Fruit fly (Drosophila melanogaster): ENCODE results near the gene Tak1.
A peak's percentile ranks its signal among the peaks of the same experiment; 100 is the strongest.

Gene Tak1

DNA sequence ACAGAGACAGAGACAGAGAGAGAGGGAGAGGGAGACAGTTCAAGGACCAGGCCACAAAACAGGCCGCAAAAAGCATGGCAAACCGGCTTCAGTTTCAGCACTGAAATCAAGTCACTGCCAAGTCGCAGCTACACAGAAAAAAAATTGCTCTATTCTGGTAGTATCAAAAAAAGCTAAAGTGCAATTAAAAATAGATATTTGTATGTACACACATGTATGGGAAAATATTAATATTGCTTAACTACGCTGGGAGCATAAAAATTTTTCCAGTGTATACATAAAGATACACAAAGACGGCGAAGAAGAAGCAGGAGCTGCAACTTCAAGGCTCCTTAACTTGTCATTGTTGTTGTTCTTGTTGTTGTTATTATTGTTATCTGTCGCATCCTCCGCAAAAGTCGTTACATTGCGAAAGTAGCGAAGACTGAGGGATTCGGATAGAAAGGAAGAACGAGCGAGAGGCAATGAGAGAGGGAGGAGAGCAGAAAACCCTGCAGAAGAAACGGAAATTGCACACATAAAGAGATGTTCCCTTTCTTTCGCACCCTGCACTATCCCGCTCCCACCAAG is 23.6 kb downstream of the Tak1 start (continued):
- no peak for TF ChIP-seq CG4360 (GFP tag; IDR thresholded peaks at IDR 0.05)
- TF ChIP-seq scrt (GFP tag; optimal IDR thresholded peaks at IDR 0.05) = no peak
- TF ChIP-seq ttk (GFP tag; IDR thresholded peaks at IDR 0.05) = 0 out of 2 replicates have a peak, but pooled peaks have one; percentile 38
- no peak for TF ChIP-seq CG11560 (tag; IDR thresholded peaks at IDR 0.05)
- no peak for TF ChIP-seq sc (optimal IDR thresholded peaks at IDR 0.05)
- no peak for TF ChIP-seq sc (GFP tag; optimal IDR thresholded peaks at IDR 0.05)
- no peak for TF ChIP-seq sisA (GFP tag; IDR thresholded peaks at IDR 0.05)
- TF ChIP-seq Atf6 (GFP tag; IDR thresholded peaks at IDR 0.05) = peak; percentile 19; the same call in 1 of the 2 replicates
- peak; percentile 9 for TF ChIP-seq CG8944 (GFP tag; optimal IDR thresholded peaks at IDR 0.05)
- no peak for TF ChIP-seq ind (GFP tag; optimal IDR thresholded peaks at IDR 0.05)
- TF ChIP-seq HmgZ (tag; optimal IDR thresholded peaks at IDR 0.05) = no peak
- TF ChIP-seq pb (GFP tag; optimal IDR thresholded peaks at IDR 0.05) = no peak
- peak; percentile 25 for TF ChIP-seq CG9727 (GFP tag; optimal IDR thresholded peaks at IDR 0.05)
- peak; percentile 32 for TF ChIP-seq ATbp (GFP tag; optimal IDR thresholded peaks at IDR 0.05)
- TF ChIP-seq CG17802 (tag; optimal IDR thresholded peaks at IDR 0.05) = no peak
- TF ChIP-seq grau (tag; optimal IDR thresholded peaks at IDR 0.05) = peak; percentile 45
- no peak for TF ChIP-seq tll (GFP tag; optimal IDR thresholded peaks at IDR 0.05)
- no peak for TF ChIP-seq Hey (tag; optimal IDR thresholded peaks at IDR 0.05)
- no peak for TF ChIP-seq CG18476 (GFP tag; optimal IDR thresholded peaks at IDR 0.05)
- no peak for TF ChIP-seq amos (GFP tag; IDR thresholded peaks at IDR 0.05; ENCODE audit: partially characterized antibody)
- TF ChIP-seq CG11085 (GFP tag; IDR thresholded peaks at IDR 0.05) = 0 out of 2 replicates have a peak, but pooled peaks have one; percentile 25
- no peak for TF ChIP-seq CG16779 (GFP tag; IDR thresholded peaks at IDR 0.05)
- no peak for TF ChIP-seq Lhr (GFP tag; optimal IDR thresholded peaks at IDR 0.05)
- peak; percentile 33 for TF ChIP-seq mam (GFP tag; optimal IDR thresholded peaks at IDR 0.05)
- no peak for TF ChIP-seq CG13894 (tag; optimal IDR thresholded peaks at IDR 0.05)
- TF ChIP-seq chn (GFP tag; optimal IDR thresholded peaks at IDR 0.05) = peak; percentile 42
- TF ChIP-seq D (optimal IDR thresholded peaks at IDR 0.05) = no peak
- no peak for TF ChIP-seq D (GFP tag; optimal IDR thresholded peaks at IDR 0.05)
- no peak for TF ChIP-seq Atf3 (GFP tag; optimal IDR thresholded peaks at IDR 0.05)
- TF ChIP-seq eyg (GFP tag; optimal IDR thresholded peaks at IDR 0.05) = no peak
- peak; percentile 44 for TF ChIP-seq lilli (GFP tag; optimal IDR thresholded peaks at IDR 0.05)
- no peak for TF ChIP-seq D19A (tag; optimal IDR thresholded peaks at IDR 0.05)
- no peak for TF ChIP-seq CG8281 (tag; optimal IDR thresholded peaks at IDR 0.05)
- no peak for TF ChIP-seq Scr (GFP tag; IDR thresholded peaks at IDR 0.05; ENCODE audit: partially characterized antibody)
- no peak for TF ChIP-seq insv (GFP tag; optimal IDR thresholded peaks at IDR 0.05)
- no peak for TF ChIP-seq CG1647 (GFP tag; optimal IDR thresholded peaks at IDR 0.05)
- TF ChIP-seq unpg (GFP tag; optimal IDR thresholded peaks at IDR 0.05) = peak; percentile 54
- TF ChIP-seq CG3726 (GFP tag; IDR thresholded peaks at IDR 0.05) = no peak
- TF ChIP-seq CG1832 (GFP tag; optimal IDR thresholded peaks at IDR 0.05) = peak; percentile 16
- TF ChIP-seq CG10366 (GFP tag; IDR thresholded peaks at IDR 0.05) = no peak
- no peak for TF ChIP-seq CG7745 (tag; optimal IDR thresholded peaks at IDR 0.05)
- TF ChIP-seq CG14014 (GFP tag; IDR thresholded peaks at IDR 0.05) = peak; percentile 53
- TF ChIP-seq CG2678 (tag; optimal IDR thresholded peaks at IDR 0.05) = peak; percentile 23
- TF ChIP-seq CoRest (tag; optimal IDR thresholded peaks at IDR 0.05) = peak; percentile 28
- TF ChIP-seq CG4617 (GFP tag; optimal IDR thresholded peaks at IDR 0.05; ENCODE audit: borderline replicate concordance) = no peak
- TF ChIP-seq CG8359 (GFP tag; optimal IDR thresholded peaks at IDR 0.05; ENCODE audit: borderline replicate concordance) = no peak
- no peak for TF ChIP-seq Elba2 (GFP tag; optimal IDR thresholded peaks at IDR 0.05)
- TF ChIP-seq btn (GFP tag; optimal IDR thresholded peaks at IDR 0.05) = no peak
- TF ChIP-seq CG12769 (tag; optimal IDR thresholded peaks at IDR 0.05) = peak; percentile 28
- TF ChIP-seq ERR (GFP tag; optimal IDR thresholded peaks at IDR 0.05) = no peak
- TF ChIP-seq corto (GFP tag; optimal IDR thresholded peaks at IDR 0.05) = peak; percentile 90
